Fruit fly (Drosophila melanogaster): ENCODE data around the gene yip2.

Gene yip2

DNA sequence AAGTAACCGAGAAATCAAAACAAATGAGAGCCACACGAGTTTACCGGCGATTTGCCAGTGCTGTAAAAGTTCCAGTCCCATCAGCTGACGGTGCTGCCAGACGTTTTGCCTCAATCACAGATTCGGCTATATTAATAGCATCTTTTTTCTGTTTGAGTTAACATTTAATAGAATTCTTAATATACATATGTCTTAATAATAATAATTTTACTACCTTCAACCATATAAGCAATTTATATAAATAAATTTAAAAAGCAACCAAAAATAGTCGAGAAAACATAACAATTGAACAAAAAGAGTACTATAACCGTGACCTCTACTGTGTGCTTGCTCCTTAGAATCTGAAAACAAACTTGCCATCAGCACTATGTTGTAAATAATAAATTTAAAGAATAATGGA lies 39.1 kb downstream of the yip2 start, which contains the start of the genes CG13126 and CG4709 (continued):
- TF ChIP-seq CG12236 (GFP tag; optimal IDR thresholded peaks at IDR 0.05) (peak; percentile 6), Dip2 (GFP tag; IDR thresholded peaks at IDR 0.05) (no peak), rib (GFP tag; IDR thresholded peaks at IDR 0.05) (peak; percentile 71; the same call in 1 of the 2 replicates), ara (GFP tag; IDR thresholded peaks at IDR 0.05) (peak; percentile 89), az2 (GFP tag; optimal IDR thresholded peaks at IDR 0.05) (peak; percentile 92), CG9817 (tag; optimal IDR thresholded peaks at IDR 0.05) (peak; percentile 84), aop (GFP tag; IDR thresholded peaks at IDR 0.05) (no peak), CG15696 (tag; optimal IDR thresholded peaks at IDR 0.05) (peak; percentile 95), otp (GFP tag; IDR thresholded peaks at IDR 0.05) (peak; percentile 77; the same call in 2 of the 3 replicates), Atf-2 (GFP tag; optimal IDR thresholded peaks at IDR 0.05) (peak; percentile 10), CG7271 (tag; optimal IDR thresholded peaks at IDR 0.05) (peak; percentile 93), tll (GFP tag; optimal IDR thresholded peaks at IDR 0.05) (peak in 1 of 2 experiments; percentile 25), bab2 (GFP tag; optimal IDR thresholded peaks at IDR 0.05) (peak; percentile 6), lab (GFP tag; optimal IDR thresholded peaks at IDR 0.05) (peak; percentile 95), CG42726 (GFP tag; IDR thresholded peaks at IDR 0.05; ENCODE audit: partially characterized antibody) (no peak), CG7372 (GFP tag; IDR thresholded peaks at IDR 0.05) (peak; percentile 83), sim (GFP tag; IDR thresholded peaks at IDR 0.05) (peak; percentile 81; the same call in 1 of the 2 replicates), Hmr (GFP tag; optimal IDR thresholded peaks at IDR 0.05) (peak; percentile 91), Rfx (GFP tag; IDR thresholded peaks at IDR 0.05) (peak; percentile 92), Taf1 (GFP tag; IDR thresholded peaks at IDR 0.05) (peak; percentile 53), CG6689 (GFP tag; IDR thresholded peaks at IDR 0.05) (peak; percentile 93), Fer1 (GFP tag; optimal IDR thresholded peaks at IDR 0.05) (peak; percentile 94), CG14667 (GFP tag; IDR thresholded peaks at IDR 0.05) (peak; percentile 84), CG17829 (tag; optimal IDR thresholded peaks at IDR 0.05) (peak; percentile 97), CG18764 (GFP tag; optimal IDR thresholded peaks at IDR 0.05) (peak; percentile 86), Bgb (GFP tag; IDR thresholded peaks at IDR 0.05; ENCODE audit: partially characterized antibody) (no peak), her (GFP tag; optimal IDR thresholded peaks at IDR 0.05) (no peak), CG34224 (GFP tag; IDR thresholded peaks at IDR 0.05; ENCODE audit: partially characterized antibody) (no peak), eyg (GFP tag; optimal IDR thresholded peaks at IDR 0.05) (peak; percentile 4), Gug (GFP tag; IDR thresholded peaks at IDR 0.05) (peak; percentile 48; the same call in 2 of the 4 replicates), CG7786 (GFP tag; optimal IDR thresholded peaks at IDR 0.05) (peak; percentile 9), lov (optimal IDR thresholded peaks at IDR 0.05) (no peak), lov (GFP tag; IDR thresholded peaks at IDR 0.05) (peak; percentile 68; the same call in 2 of the 3 replicates), CG32772 (GFP tag; IDR thresholded peaks at IDR 0.05) (peak; percentile 89), grn (GFP tag; optimal IDR thresholded peaks at IDR 0.05) (peak; percentile 37), ssp (GFP tag; IDR thresholded peaks at IDR 0.05) (peak; percentile 77), pzg (GFP tag; optimal IDR thresholded peaks at IDR 0.05) (peak; percentile 59), CG8944 (GFP tag; optimal IDR thresholded peaks at IDR 0.05) (peak; percentile 30), sr (GFP tag; IDR thresholded peaks at IDR 0.05) (no peak), cg (GFP tag; optimal IDR thresholded peaks at IDR 0.05) (no peak), H15 (GFP tag; IDR thresholded peaks at IDR 0.05) (peak; percentile 80), CG13775 (GFP tag; optimal IDR thresholded peaks at IDR 0.05) (peak; percentile 92), peb (GFP tag; IDR thresholded peaks at IDR 0.05) (peak; percentile 78), CG4707 (GFP tag; optimal IDR thresholded peaks at IDR 0.05) (peak; percentile 57), ro (GFP tag; IDR thresholded peaks at IDR 0.05) (peak; percentile 75), CG5180 (GFP tag; optimal IDR thresholded peaks at IDR 0.05) (peak; percentile 71), caup (GFP tag; optimal IDR thresholded peaks at IDR 0.05; ENCODE audit: severe bottlenecking) (peak; percentile 90), gcm (GFP tag; optimal IDR thresholded peaks at IDR 0.05) (peak; percentile 93), Dek (tag; optimal IDR thresholded peaks at IDR 0.05) (peak; percentile 92), Hr51 (GFP tag; optimal IDR thresholded peaks at IDR 0.05) (peak; percentile 51 to 91), CG12744 (GFP tag; optimal IDR thresholded peaks at IDR 0.05) (no peak)

Data from whole organism, embryonic.